Worm (Caenorhabditis elegans): ENCODE measurements around the gene F13H8.5.

DNA sequence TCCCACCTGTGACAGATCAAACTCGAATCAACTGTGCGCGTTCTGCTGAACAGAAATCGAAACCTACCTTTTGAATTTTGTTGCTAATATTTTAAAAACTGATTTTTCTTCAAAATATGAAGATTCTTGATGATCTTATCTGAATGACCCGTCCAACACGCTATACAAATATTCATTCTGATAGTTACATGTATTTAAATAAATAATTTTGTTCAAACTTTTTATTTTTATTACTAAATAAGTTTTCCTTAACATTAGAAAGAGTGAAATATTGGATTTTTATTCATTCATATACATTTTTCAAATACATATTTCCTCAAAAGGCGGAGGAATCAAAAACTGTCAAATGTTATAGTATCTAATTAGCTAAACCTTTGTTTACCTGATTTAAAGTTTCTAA lies 12.1 kb upstream of the F13H8.5 start, which contains the start of gene F13H8.8:
- TF ChIP-seq elt-3 (tag; optimal IDR thresholded peaks at IDR 0.05) (no peak), blmp-1 (tag; optimal IDR thresholded peaks at IDR 0.05) (no peak)

Data from whole organism, mixed stage, embryonic.